Worm (Caenorhabditis elegans): Measurements from ENCODE around the gene twk-26.

Gene twk-26

DNA sequence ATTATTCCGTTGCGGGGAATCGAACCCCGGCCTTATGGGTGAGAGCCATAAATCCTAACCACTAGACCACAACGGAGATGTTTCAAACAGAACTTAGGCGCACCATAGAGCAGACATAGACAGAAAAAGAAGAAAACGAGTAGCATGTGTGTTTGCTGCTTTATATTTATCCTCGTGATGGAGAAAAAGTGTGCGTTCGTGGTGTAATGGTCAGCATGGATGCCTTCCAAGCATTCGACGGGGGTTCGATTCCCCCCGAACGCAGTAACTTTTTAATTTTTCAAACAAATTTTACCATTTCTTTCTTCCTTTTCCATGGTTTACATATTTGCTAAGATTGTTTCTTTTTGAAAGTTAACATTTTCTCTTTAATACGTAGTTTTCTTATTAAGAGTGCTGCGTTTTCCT lies 18.6 kb downstream of the twk-26 start (continued):
- TF ChIP-seq mdl-1 (tag; optimal IDR thresholded peaks at IDR 0.05) (peak; percentile 34 to 82), mxl-3 (GFP tag; optimal IDR thresholded peaks at IDR 0.05) (peak; percentile 71), daf-12 (tag; optimal IDR thresholded peaks at IDR 0.05) (no peak), snpc-1.2 (GFP tag; IDR thresholded peaks at IDR 0.05) (peak; percentile 96), lin-29 (GFP tag; IDR thresholded peaks at IDR 0.05) (peak; percentile 93), nhr-11 (tag; optimal IDR thresholded peaks at IDR 0.05) (peak; percentile 89), unc-39 (tag; optimal IDR thresholded peaks at IDR 0.05) (no peak), arid-1 (GFP tag; conservative IDR thresholded peaks at IDR 0.05) (peak; percentile 97), ztf-11 (tag; optimal IDR thresholded peaks at IDR 0.05) (no peak), dve-1 (tag; optimal IDR thresholded peaks at IDR 0.05; ENCODE audit: insufficient read depth) (peak; percentile 82), lin-39 (tag; optimal IDR thresholded peaks at IDR 0.05) (peak; percentile 39), aha-1 (tag) (peak; percentile 100), lin-13 (GFP tag; optimal IDR thresholded peaks at IDR 0.05) (peak; percentile 83), ces-1 (GFP tag; optimal IDR thresholded peaks at IDR 0.05) (peak; percentile 86), gei-8 (GFP tag; optimal IDR thresholded peaks at IDR 0.05) (peak; percentile 97), lin-1 (GFP tag; IDR thresholded peaks at IDR 0.05) (peak; percentile 97), zfp-2 (tag; optimal IDR thresholded peaks at IDR 0.05) (peak; percentile 78), madf-5 (GFP tag; IDR thresholded peaks at IDR 0.05) (peak; percentile 96 to 98), php-3 (GFP tag; IDR thresholded peaks at IDR 0.05) (peak; percentile 96), saeg-2 (GFP tag; IDR thresholded peaks at IDR 0.05) (peak; percentile 95), F37D6.2 (tag; optimal IDR thresholded peaks at IDR 0.05) (peak; percentile 94), ZK337.2 (GFP tag; IDR thresholded peaks at IDR 0.05) (peak; percentile 95), ztf-7 (tag; optimal IDR thresholded peaks at IDR 0.05) (peak; percentile 90), rbr-2 (tag; optimal IDR thresholded peaks at IDR 0.05) (peak; percentile 95), nhr-111 (GFP tag; optimal IDR thresholded peaks at IDR 0.05) (peak; percentile 94), set-16 (GFP tag; IDR thresholded peaks at IDR 0.05) (peak; percentile 32; the same call in 1 of the 2 replicates), unc-130 (GFP tag; optimal IDR thresholded peaks at IDR 0.05) (peak; percentile 71), hif-1 (tag; optimal IDR thresholded peaks at IDR 0.05) (peak; percentile 75 to 87), zag-1 (tag; optimal IDR thresholded peaks at IDR 0.05) (peak; percentile 78), lin-38 (GFP tag; IDR thresholded peaks at IDR 0.05) (peak; percentile 89), nhr-77 (tag; optimal IDR thresholded peaks at IDR 0.05) (peak; percentile 65), F26F4.8 (GFP tag; conservative IDR thresholded peaks at IDR 0.05) (peak; percentile 97), lir-3 (tag; optimal IDR thresholded peaks at IDR 0.05) (peak; percentile 89), tra-1 (GFP tag; IDR thresholded peaks at IDR 0.05) (peak; percentile 99), spr-1 (tag; optimal IDR thresholded peaks at IDR 0.05) (peak; percentile 94), fkh-10 (GFP tag; optimal IDR thresholded peaks at IDR 0.05) (peak; percentile 86), lsy-2 (tag; optimal IDR thresholded peaks at IDR 0.05) (peak; percentile 67 to 88), aly-2 (tag; optimal IDR thresholded peaks at IDR 0.05) (no peak), hmg-1.1 (GFP tag; IDR thresholded peaks at IDR 0.05) (peak; percentile 99), ama-1 (optimal IDR thresholded peaks at IDR 0.05) (no peak), jun-1 (tag; optimal IDR thresholded peaks at IDR 0.05) (peak; percentile 91), nhr-48 (tag; optimal IDR thresholded peaks at IDR 0.05) (peak; percentile 89), lin-15B (tag; optimal IDR thresholded peaks at IDR 0.05) (no peak), mes-2 (tag; optimal IDR thresholded peaks at IDR 0.05; ENCODE audit: poor library complexity, severe bottlenecking) (peak; percentile 83), mep-1 (tag; optimal IDR thresholded peaks at IDR 0.05) (peak; percentile 97), nhr-25 (tag; optimal IDR thresholded peaks at IDR 0.05; ENCODE audit: borderline replicate concordance, insufficient read depth) (peak; percentile 63), R02D3.7 (tag; optimal IDR thresholded peaks at IDR 0.05) (peak; percentile 29), hlh-30 (tag; optimal IDR thresholded peaks at IDR 0.05; ENCODE audit: insufficient read depth) (peak; percentile 83), nhr-6 (tag; optimal IDR thresholded peaks at IDR 0.05) (peak; percentile 91), dmd-9 (GFP tag; IDR thresholded peaks at IDR 0.05) (peak; percentile 96), tag-97 (GFP tag; IDR thresholded peaks at IDR 0.05) (no peak)
